Worm (Caenorhabditis elegans) whole organism, L4 larva: ENCODE data around the gene ugt-22.
A peak's percentile ranks its signal among the peaks of the same experiment; 100 is the strongest.

ENCODE experiments used
- F44E2.7 ChIP-seq: fragments of 200-800 bp; sonication (Bioruptor generic); IDR thresholded peaks from 2 replicates; pipeline ENCODE4 v2.1.2; 2022; ENCODE audit warnings: missing genetic modification characterization, missing compliant biosample characterization
- R02D3.7 ChIP-seq: fragments of 150-350 bp; sonication (generic microtip); optimal IDR thresholded peaks from 3 replicates; lab custom pipeline; 2014; ENCODE audit warnings: missing biosample characterization, missing genetic modification characterization
- T26A8.4 ChIP-seq: fragments of 200-800 bp; sonication (Bioruptor generic); IDR thresholded peaks from 2 replicates; pipeline ENCODE4 v1.3.6; 2022; ENCODE audit warnings: missing genetic modification characterization, missing compliant biosample characterization
- ZK546.5 ChIP-seq, 2 experiments: sonication (generic microtip); optimal IDR thresholded peaks; 2 replicates each; lab custom pipeline; 2017; ENCODE audit warnings: missing biosample characterization in 2 of 2, missing genetic modification characterization in 2 of 2
- arid-1 ChIP-seq: fragments of 200-800 bp; sonication (Bioruptor generic); conservative IDR thresholded peaks from 2 replicates; pipeline ENCODE4 v1.3.6; 2022; ENCODE audit warnings: missing genetic modification reagents, missing genetic modification characterization, missing compliant biosample characterization
- ceh-44 ChIP-seq: fragments of 200-800 bp; sonication (Bioruptor generic); IDR thresholded peaks from 2 replicates; pipeline ENCODE4 v1.3.6; 2022; ENCODE audit warnings: missing genetic modification reagents, missing genetic modification characterization, missing compliant biosample characterization
- daf-16 ChIP-seq, 3 experiments: sonication (generic microtip); optimal IDR thresholded peaks; 2 replicates each; lab custom pipeline; 2016 to 2017; ENCODE audit warnings: missing genetic modification characterization in 3 of 3, missing genetic modification reagents in 3 of 3, mild to moderate bottlenecking in 2 of 3, missing compliant biosample characterization in 2 of 3, missing biosample characterization in 1 of 3, moderate library complexity in 1 of 3
- dpl-1 ChIP-seq: fragments of 150-350 bp; optimal IDR thresholded peaks from 2 replicates; lab custom pipeline; 2014; ENCODE audit warnings: missing biosample characterization, missing genetic modification reagents, missing genetic modification characterization
- duxl-1 ChIP-seq: sonication (generic microtip); optimal IDR thresholded peaks from 2 replicates; lab custom pipeline; 2016; ENCODE audit warnings: mild to moderate bottlenecking, missing genetic modification characterization, moderate library complexity, missing compliant biosample characterization; ENCODE audit not compliant: poor library complexity
- hif-1 ChIP-seq, 2 experiments: sonication (generic microtip); optimal IDR thresholded peaks; 2 replicates each; lab custom pipeline; 2016 to 2017; ENCODE audit warnings: missing compliant biosample characterization in 2 of 2, missing genetic modification characterization in 2 of 2, missing genetic modification reagents in 2 of 2, missing genotype in 2 of 2, mild to moderate bottlenecking in 1 of 2
- jun-1 ChIP-seq: fragments of 150-350 bp; optimal IDR thresholded peaks from 2 replicates; lab custom pipeline; 2014; ENCODE audit warnings: missing biosample characterization, missing genetic modification reagents, missing genetic modification characterization
- lin-15B ChIP-seq: fragments of 150-350 bp; sonication (generic microtip); optimal IDR thresholded peaks from 3 replicates; lab custom pipeline; 2014; ENCODE audit warnings: missing biosample characterization, missing genetic modification characterization
- mes-2 ChIP-seq: sonication (generic microtip); optimal IDR thresholded peaks from 2 replicates; lab custom pipeline; 2016; ENCODE audit warnings: missing genotype, mild to moderate bottlenecking, missing genetic modification characterization, missing compliant biosample characterization; ENCODE audit not compliant: poor library complexity, severe bottlenecking
- nhr-10 ChIP-seq: fragments of 150-350 bp; optimal IDR thresholded peaks from 2 replicates; lab custom pipeline; 2014; ENCODE audit warnings: missing biosample characterization, missing genetic modification characterization
- nhr-102 ChIP-seq: sonication (generic microtip); optimal IDR thresholded peaks from 2 replicates; lab custom pipeline; 2016; ENCODE audit warnings: mild to moderate bottlenecking, missing genetic modification characterization, moderate library complexity, missing compliant biosample characterization
- nhr-111 ChIP-seq: fragments of 200-800 bp; sonication (Bioruptor generic); optimal IDR thresholded peaks from 2 replicates; lab custom pipeline; 2018; ENCODE audit warnings: mild to moderate bottlenecking, missing genetic modification characterization, missing compliant biosample characterization
- nhr-237 ChIP-seq: sonication (generic microtip); optimal IDR thresholded peaks from 2 replicates; lab custom pipeline; 2017; ENCODE audit warnings: missing biosample characterization, missing genetic modification characterization
- nhr-28 ChIP-seq: fragments of 150-350 bp; optimal IDR thresholded peaks from 2 replicates; lab custom pipeline; 2014; ENCODE audit warnings: missing biosample characterization, missing genetic modification characterization
- nhr-42 ChIP-seq: fragments of 200-800 bp; sonication (Bioruptor generic); IDR thresholded peaks from 2 replicates; pipeline ENCODE4 v1.3.6; 2022; ENCODE audit warnings: missing genetic modification characterization, missing compliant biosample characterization
- nhr-48 ChIP-seq: sonication (generic microtip); optimal IDR thresholded peaks from 2 replicates; lab custom pipeline; 2016; ENCODE audit warnings: mild to moderate bottlenecking, missing genetic modification characterization, missing compliant biosample characterization
- nhr-76 ChIP-seq: fragments of 150-350 bp; optimal IDR thresholded peaks from 2 replicates; lab custom pipeline; 2014; ENCODE audit warnings: missing biosample characterization, missing genetic modification characterization
- pqm-1 ChIP-seq: sonication (generic microtip); optimal IDR thresholded peaks from 2 replicates; lab custom pipeline; 2017; ENCODE audit warnings: missing biosample characterization, missing genetic modification characterization
- snpc-1.2 ChIP-seq: fragments of 200-800 bp; sonication (Bioruptor generic); IDR thresholded peaks from 2 replicates; pipeline ENCODE4 v1.3.6; 2022; ENCODE audit warnings: missing genetic modification reagents, missing genetic modification characterization, missing compliant biosample characterization
- unc-62 ChIP-seq, 3 experiments: fragments of 150-350 bp in 1 of 3; sonication (generic microtip); optimal IDR thresholded peaks in 2 of 3; peaks in 1 of 3; 1 replicate in 1 of 3; 2 replicates in 2 of 3; lab custom pipeline; 2014 to 2017; ENCODE audit warnings: missing biosample characterization in 3 of 3, missing genetic modification characterization in 3 of 3, missing genetic modification reagents in 3 of 3, missing genotype in 1 of 3
- zag-1 ChIP-seq: fragments of 150-350 bp; optimal IDR thresholded peaks from 2 replicates; lab custom pipeline; 2014; ENCODE audit warnings: missing biosample characterization, missing genetic modification characterization
- zfp-2 ChIP-seq: sonication (generic microtip); optimal IDR thresholded peaks from 2 replicates; lab custom pipeline; 2016; ENCODE audit warnings: mild to moderate bottlenecking, missing genetic modification characterization, missing compliant biosample characterization
- zip-2 ChIP-seq: fragments of 150-350 bp; optimal IDR thresholded peaks from 2 replicates; lab custom pipeline; 2014; ENCODE audit warnings: missing biosample characterization, missing genetic modification characterization
- ztf-11 ChIP-seq: fragments of 150-350 bp; optimal IDR thresholded peaks from 2 replicates; lab custom pipeline; 2014; ENCODE audit warnings: missing biosample characterization, missing genetic modification characterization
- ztf-7 ChIP-seq: fragments of 150-350 bp; optimal IDR thresholded peaks from 2 replicates; lab custom pipeline; 2014; ENCODE audit warnings: missing biosample characterization, missing genetic modification characterization

Gene ugt-22

ce11 chrIV:13609755-13610154 lies 29.3 kb upstream of the ugt-22 start, which contains the start of gene C08F11.13 (continued):
- peak in 1 of 2 experiments; percentile 54 for TF ChIP-seq unc-62 (GFP tag; optimal IDR thresholded peaks at IDR 0.05 in 1 of 2; lab: Kevin White, UChicago)
- no peak for TF ChIP-seq unc-62 (tag; optimal IDR thresholded peaks at IDR 0.05; lab: Kevin White, UChicago)
- TF ChIP-seq dpl-1: no peak
- no peak for TF ChIP-seq R02D3.7 (tag; lab: Kevin White, UChicago)
- no peak for TF ChIP-seq T26A8.4 (GFP tag; lab: Robert Waterston, UW)
- TF ChIP-seq nhr-42 (GFP tag; lab: Robert Waterston, UW): no peak
- no peak for TF ChIP-seq nhr-76
- TF ChIP-seq daf-16 (GFP tag; optimal IDR thresholded peaks at IDR 0.05; lab: Kevin White, UChicago): no peak
- peak; percentile 89 for TF ChIP-seq daf-16 (tag; optimal IDR thresholded peaks at IDR 0.05; lab: Kevin White, UChicago)
- TF ChIP-seq lin-15B (tag; lab: Kevin White, UChicago): no peak
- no peak for TF ChIP-seq zfp-2

- TF ChIP-seq daf-16 (GFP tag; optimal IDR thresholded peaks at IDR 0.05; lab: Kevin White, UChicago) (no peak), daf-16 (tag; optimal IDR thresholded peaks at IDR 0.05; lab: Kevin White, UChicago) (peak; percentile 71), nhr-28 (tag; lab: Kevin White, UChicago) (peak; percentile 1), duxl-1 (tag; lab: Kevin White, UChicago) (no peak), ceh-44 (GFP tag; lab: Robert Waterston, UW) (no peak), ZK546.5 (tag; optimal IDR thresholded peaks at IDR 0.05; lab: Kevin White, UChicago) (no peak), arid-1 (no peak), snpc-1.2 (GFP tag; lab: Robert Waterston, UW) (no peak)
Measured at ce11 chrIV:13619203-13619602, 19.9 kb upstream of the ugt-22 start, which contains the start of gene C08F11.3. Gene C08F11.3 (plus strand): TSS chrIV:13619503.

DNA sequence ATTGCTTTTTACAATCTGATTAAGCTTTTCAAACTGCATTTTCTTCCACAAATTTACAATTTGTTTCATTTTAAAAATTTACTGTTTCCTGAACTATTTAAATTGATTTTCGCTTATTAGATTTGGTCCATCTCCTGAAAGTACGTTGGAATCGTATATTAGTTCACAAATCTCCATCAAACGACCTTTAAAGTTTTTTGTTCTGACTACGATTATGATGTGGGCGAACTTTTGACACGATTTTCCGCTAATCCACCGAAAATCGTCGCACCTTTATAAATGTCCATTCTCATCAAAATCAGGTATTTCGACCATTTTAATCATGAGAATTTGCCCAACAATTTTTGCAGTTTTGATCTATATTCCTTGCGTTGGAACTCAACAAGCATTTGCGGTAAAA lies 15.5 kb upstream of the ugt-22 start, which contains the start of gene C08F11.1:
TSS of gene C08F11.1 (plus strand) at position 301 of the 400 bp plus-strand sequence.
- TF ChIP-seq mes-2 (tag; lab: Kevin White, UChicago) (no peak), zag-1 (tag; lab: Kevin White, UChicago) (no peak), nhr-10 (tag; lab: Kevin White, UChicago) (no peak), daf-16 (GFP tag; optimal IDR thresholded peaks at IDR 0.05; lab: Kevin White, UChicago) (no peak), daf-16 (tag; optimal IDR thresholded peaks at IDR 0.05; lab: Kevin White, UChicago) (no peak), hif-1 (tag; optimal IDR thresholded peaks at IDR 0.05; lab: Kevin White, UChicago) (no peak)
- TF ChIP-seq, all 104 proteins: peak for 0

- no peak for TF ChIP-seq zip-2 (tag; lab: Kevin White, UChicago)
- no peak for TF ChIP-seq nhr-102
- no peak for TF ChIP-seq nhr-111 (GFP tag; lab: Kevin White, UChicago)
- TF ChIP-seq F44E2.7 (GFP tag; lab: Robert Waterston, UW): no peak
- TF ChIP-seq nhr-237 (tag; lab: Kevin White, UChicago): no peak
- TF ChIP-seq lin-15B (tag; lab: Kevin White, UChicago): no peak
- no peak for TF ChIP-seq snpc-1.2 (GFP tag; lab: Robert Waterston, UW)
Measured at ce11 chrIV:13626469-13626868, 12.6 kb upstream of the ugt-22 start, which contains the start of gene sru-21. Gene sru-21 (plus strand): TSS chrIV:13626769.

ce11 chrIV:13632613-13633012 lies 6.4 kb upstream of the ugt-22 start:
- TF ChIP-seq unc-62 (GFP tag; optimal IDR thresholded peaks at IDR 0.05 in 1 of 2; lab: Kevin White, UChicago): peak in 1 of 2 experiments; percentile 69
- no peak for TF ChIP-seq unc-62 (tag; optimal IDR thresholded peaks at IDR 0.05; lab: Kevin White, UChicago)
- TF ChIP-seq nhr-48 (tag; lab: Kevin White, UChicago): no peak
- no peak for TF ChIP-seq ztf-11
- no peak for TF ChIP-seq daf-16 (GFP tag; optimal IDR thresholded peaks at IDR 0.05; lab: Kevin White, UChicago)
- TF ChIP-seq daf-16 (tag; optimal IDR thresholded peaks at IDR 0.05; lab: Kevin White, UChicago): peak; percentile 57
- TF ChIP-seq pqm-1 (tag; lab: Kevin White, UChicago): peak; percentile 24

ce11 chrIV:13633165-13633564 lies 5.9 kb upstream of the ugt-22 start, which contains the start of gene fbxa-98:
Gene fbxa-98 (plus strand): TSS chrIV:13633407.
- TF ChIP-seq daf-16 (GFP tag; optimal IDR thresholded peaks at IDR 0.05; lab: Kevin White, UChicago) (no peak), daf-16 (tag; optimal IDR thresholded peaks at IDR 0.05; lab: Kevin White, UChicago) (peak; percentile 80), ztf-7 (peak; percentile 18), jun-1 (tag; lab: Kevin White, UChicago) (no peak)
- TF ChIP-seq, all 104 proteins: peak for 2
